Fruit fly (Drosophila melanogaster) whole organism, embryonic: ENCODE measurements around the gene CG9018.

Experiments used
- ATbp ChIP-seq: fragments of 200-800 bp; sonication (Bioruptor generic); optimal IDR thresholded peaks from 2 replicates; lab custom pipeline; 2017; ENCODE audit warnings: missing biosample characterization, mild to moderate bottlenecking, missing genetic modification characterization, missing genetic modification reagents
- Ada2b ChIP-seq: fragments of 200-800 bp; sonication (Bioruptor generic); IDR thresholded peaks from 2 replicates; pipeline ENCODE4 v1.3.6; 2022; ENCODE audit warnings: missing biosample characterization, missing genetic modification characterization
- Bgb ChIP-seq: fragments of 200-800 bp; sonication (Bioruptor generic); IDR thresholded peaks from 2 replicates; pipeline ENCODE4 v1.3.6; 2022; ENCODE audit warnings: missing biosample characterization, missing genetic modification characterization; ENCODE audit not compliant: partially characterized antibody
- CG10543 ChIP-seq: fragments of 200-800 bp; sonication (Bioruptor generic); optimal IDR thresholded peaks from 3 replicates; lab custom pipeline; 2017; ENCODE audit warnings: missing biosample characterization, mild to moderate bottlenecking, missing genetic modification characterization, moderate library complexity
- CG11398 ChIP-seq: fragments of 200-800 bp; sonication (Bioruptor generic); optimal IDR thresholded peaks from 2 replicates; lab custom pipeline; 2016; ENCODE audit warnings: missing biosample characterization, missing genetic modification characterization
- CG11696 ChIP-seq: fragments of 200-800 bp; sonication (Bioruptor generic); IDR thresholded peaks from 2 replicates; pipeline ENCODE4 v1.3.6; 2022; ENCODE audit warnings: missing biosample characterization, missing genetic modification characterization
- CG12659 ChIP-seq: fragments of 200-800 bp; sonication (Bioruptor generic); optimal IDR thresholded peaks from 3 replicates; lab custom pipeline; 2017; ENCODE audit warnings: mild to moderate bottlenecking, missing biosample characterization, missing genetic modification reagents, missing genetic modification characterization
- CG1602 ChIP-seq: fragments of 200-800 bp; sonication (Bioruptor generic); optimal IDR thresholded peaks from 3 replicates; lab custom pipeline; 2016; ENCODE audit warnings: missing biosample characterization, missing genetic modification characterization
- CG3065 ChIP-seq: fragments of 200-800 bp; sonication (Bioruptor generic); optimal IDR thresholded peaks from 2 replicates; lab custom pipeline; 2016; ENCODE audit warnings: missing biosample characterization, missing genetic modification characterization
- CG31224 ChIP-seq: fragments of 200-800 bp; sonication (Bioruptor generic); IDR thresholded peaks from 2 replicates; pipeline ENCODE4 v1.3.6; 2022; ENCODE audit warnings: missing biosample characterization, missing genetic modification characterization
- CG34224 ChIP-seq: fragments of 200-800 bp; sonication (Bioruptor generic); IDR thresholded peaks from 3 replicates; pipeline ENCODE4 v1.3.6; 2022; ENCODE audit warnings: missing biosample characterization, missing genetic modification characterization; ENCODE audit not compliant: partially characterized antibody
- CG42726 ChIP-seq: fragments of 200-800 bp; sonication (Bioruptor generic); IDR thresholded peaks from 2 replicates; pipeline ENCODE4 v1.3.6; 2022; ENCODE audit warnings: missing biosample characterization, missing genetic modification characterization; ENCODE audit not compliant: partially characterized antibody
- CG4404 ChIP-seq: fragments of 200-800 bp; sonication (Bioruptor generic); IDR thresholded peaks from 2 replicates; pipeline ENCODE4 v1.3.6; 2022; ENCODE audit warnings: missing biosample characterization, missing genetic modification characterization
- CG6765 ChIP-seq: fragments of 200-800 bp; sonication (Bioruptor generic); optimal IDR thresholded peaks from 3 replicates; lab custom pipeline; 2017; ENCODE audit warnings: missing biosample characterization, mild to moderate bottlenecking, missing genetic modification characterization
- CG7357 ChIP-seq: fragments of 200-800 bp; sonication (Bioruptor generic); IDR thresholded peaks from 3 replicates; pipeline ENCODE4 v1.3.6; 2022; ENCODE audit warnings: missing biosample characterization, missing genetic modification characterization
- CG7786 ChIP-seq: fragments of 200-800 bp; sonication (Bioruptor generic); optimal IDR thresholded peaks from 2 replicates; lab custom pipeline; 2016; ENCODE audit warnings: missing biosample characterization, missing genetic modification characterization
- CG8290 ChIP-seq, 3 experiments: fragments of 200-800 bp; sonication (Bioruptor generic); optimal IDR thresholded peaks; 2 replicates each; lab custom pipeline; 2016 to 2019; ENCODE audit warnings: missing biosample characterization in 3 of 3, missing genetic modification characterization in 3 of 3, mild to moderate bottlenecking in 2 of 3, moderate library complexity in 1 of 3
- CG8944 ChIP-seq: fragments of 200-800 bp; sonication (Bioruptor generic); optimal IDR thresholded peaks from 3 replicates; lab custom pipeline; 2016; ENCODE audit warnings: missing biosample characterization, missing genetic modification characterization
- CG9876 ChIP-seq: fragments of 200-800 bp; sonication (Bioruptor generic); optimal IDR thresholded peaks from 2 replicates; lab custom pipeline; 2016; ENCODE audit warnings: missing biosample characterization, missing genetic modification characterization
- CTCF ChIP-seq: fragments of 200-800 bp; sonication (Bioruptor generic); optimal IDR thresholded peaks from 2 replicates; lab custom pipeline; 2017; ENCODE audit warnings: missing biosample characterization, mild to moderate bottlenecking, missing genetic modification characterization, moderate library complexity
- Chrac-16 ChIP-seq: fragments of 200-800 bp; sonication (Bioruptor generic); optimal IDR thresholded peaks from 3 replicates; lab custom pipeline; 2016; ENCODE audit warnings: missing biosample characterization, missing genetic modification characterization
- Ets65A ChIP-seq: fragments of 200-800 bp; sonication (Bioruptor generic); peaks from one replicate; lab custom pipeline; 2016; ENCODE audit warnings: missing biosample characterization, missing genetic modification characterization
- GATAe ChIP-seq: fragments of 200-800 bp; sonication (Bioruptor generic); conservative IDR thresholded peaks from 2 replicates; pipeline ENCODE4 v1.3.6; 2022; ENCODE audit warnings: missing biosample characterization, missing genetic modification characterization
- Hey ChIP-seq: fragments of 200-800 bp; sonication (Bioruptor generic); optimal IDR thresholded peaks from 3 replicates; lab custom pipeline; 2018; ENCODE audit warnings: missing biosample characterization, mild to moderate bottlenecking, missing genetic modification characterization
- Hr78 ChIP-seq, 2 experiments: fragments of 200-800 bp in 1 of 2; fragments of >200 bp in 1 of 2; sonication (Bioruptor generic) in 1 of 2; optimal IDR thresholded peaks; 2 replicates each; lab custom pipeline; 2017 to 2019; ENCODE audit warnings: missing biosample characterization in 2 of 2, missing genetic modification characterization in 2 of 2, mild to moderate bottlenecking in 1 of 2, moderate library complexity in 1 of 2
- Med ChIP-seq: fragments of 200-800 bp; sonication (Bioruptor generic); peaks from one replicate; lab custom pipeline; 2016; ENCODE audit warnings: missing biosample characterization, missing genetic modification characterization, mild to moderate bottlenecking, inconsistent platforms, moderate library complexity
- Myb ChIP-seq: fragments of 200-800 bp; sonication (Bioruptor generic); optimal IDR thresholded peaks from 2 replicates; lab custom pipeline; 2016; ENCODE audit warnings: missing biosample characterization, missing genetic modification characterization
- Nf-YC ChIP-seq: fragments of 200-800 bp; optimal IDR thresholded peaks from 3 replicates; lab custom pipeline; 2019; ENCODE audit warnings: missing biosample characterization, mild to moderate bottlenecking, missing genetic modification characterization, moderate library complexity
- Pdp1 ChIP-seq, 2 experiments: fragments of 200-800 bp; sonication (Bioruptor generic); optimal IDR thresholded peaks; 3 replicates each; lab custom pipeline; 2016; ENCODE audit warnings: missing biosample characterization in 2 of 2, missing genetic modification characterization in 2 of 2, mild to moderate bottlenecking in 1 of 2, moderate library complexity in 1 of 2
- Rfx ChIP-seq: fragments of 200-800 bp; sonication (Bioruptor generic); IDR thresholded peaks from 2 replicates; pipeline ENCODE4 v1.3.6; 2022; ENCODE audit warnings: missing biosample characterization, missing genetic modification characterization
- TFAM ChIP-seq: fragments of 200-800 bp; sonication (Bioruptor generic); optimal IDR thresholded peaks from 2 replicates; lab custom pipeline; 2017; ENCODE audit warnings: missing biosample characterization, missing genetic modification characterization, inconsistent platforms
- Xrp1 ChIP-seq: fragments of 200-800 bp; sonication (Bioruptor generic); IDR thresholded peaks from 2 replicates; pipeline ENCODE4 v1.3.6; 2022; ENCODE audit warnings: missing biosample characterization, missing genetic modification characterization
- YL-1 ChIP-seq: fragments of 200-800 bp; sonication (Bioruptor generic); optimal IDR thresholded peaks from 3 replicates; lab custom pipeline; 2017; ENCODE audit warnings: missing biosample characterization, mild to moderate bottlenecking, missing genetic modification characterization
- ash1 ChIP-seq: fragments of 200-800 bp; sonication (Bioruptor generic); optimal IDR thresholded peaks from 2 replicates; lab custom pipeline; 2018; ENCODE audit warnings: missing biosample characterization, mild to moderate bottlenecking, missing genetic modification characterization
- bbx ChIP-seq: fragments of 200-800 bp; sonication (Bioruptor generic); IDR thresholded peaks from 2 replicates; pipeline ENCODE4 v1.3.6; 2022; ENCODE audit warnings: missing biosample characterization, missing genetic modification characterization; ENCODE audit not compliant: partially characterized antibody
- chn ChIP-seq: fragments of 200-800 bp; sonication (Bioruptor generic); optimal IDR thresholded peaks from 2 replicates; lab custom pipeline; 2016; ENCODE audit warnings: missing biosample characterization, missing genetic modification characterization
- emc ChIP-seq: fragments of 200-800 bp; sonication (Bioruptor generic); optimal IDR thresholded peaks from 2 replicates; lab custom pipeline; 2016; ENCODE audit warnings: missing biosample characterization, missing genetic modification characterization
- gcm ChIP-seq: fragments of 200-800 bp; sonication (Bioruptor generic); optimal IDR thresholded peaks from 2 replicates; lab custom pipeline; 2019; ENCODE audit warnings: missing biosample characterization, mild to moderate bottlenecking, missing genetic modification characterization, moderate library complexity
- gro ChIP-seq: fragments of 200-800 bp; sonication (Bioruptor generic); optimal IDR thresholded peaks from 2 replicates; lab custom pipeline; 2016; ENCODE audit warnings: missing biosample characterization, missing genetic modification characterization
- pb ChIP-seq: fragments of 200-800 bp; sonication (Bioruptor generic); optimal IDR thresholded peaks from 3 replicates; lab custom pipeline; 2016; ENCODE audit warnings: missing biosample characterization, missing genetic modification characterization
- pzg ChIP-seq: fragments of 200-800 bp; sonication (Bioruptor generic); optimal IDR thresholded peaks from 3 replicates; lab custom pipeline; 2018; ENCODE audit warnings: missing biosample characterization, mild to moderate bottlenecking, missing genetic modification characterization, moderate library complexity
- sob ChIP-seq: fragments of 200-800 bp; sonication (Bioruptor generic); IDR thresholded peaks from 2 replicates; pipeline ENCODE4 v1.3.6; 2022; ENCODE audit warnings: missing biosample characterization, missing genetic modification characterization
- tio ChIP-seq: fragments of 200-800 bp; sonication (Bioruptor generic); optimal IDR thresholded peaks from 2 replicates; lab custom pipeline; 2017; ENCODE audit warnings: missing biosample characterization, missing genetic modification characterization, inconsistent platforms
- ttk ChIP-seq: fragments of 200-800 bp; sonication (Bioruptor generic); IDR thresholded peaks from 2 replicates; pipeline ENCODE4 v2.1.2; 2022; ENCODE audit warnings: missing biosample characterization, missing genetic modification characterization
- unc-4 ChIP-seq: fragments of 200-800 bp; sonication (Bioruptor generic); IDR thresholded peaks from 2 replicates; pipeline ENCODE4 v1.3.6; 2022; ENCODE audit warnings: missing biosample characterization, missing genetic modification characterization; ENCODE audit not compliant: partially characterized antibody
- vvl ChIP-seq: fragments of 200-800 bp; sonication (Bioruptor generic); IDR thresholded peaks from 2 replicates; pipeline ENCODE4 v1.3.6; 2022; ENCODE audit warnings: missing biosample characterization, missing genetic modification characterization

CG9018 gene

DNA sequence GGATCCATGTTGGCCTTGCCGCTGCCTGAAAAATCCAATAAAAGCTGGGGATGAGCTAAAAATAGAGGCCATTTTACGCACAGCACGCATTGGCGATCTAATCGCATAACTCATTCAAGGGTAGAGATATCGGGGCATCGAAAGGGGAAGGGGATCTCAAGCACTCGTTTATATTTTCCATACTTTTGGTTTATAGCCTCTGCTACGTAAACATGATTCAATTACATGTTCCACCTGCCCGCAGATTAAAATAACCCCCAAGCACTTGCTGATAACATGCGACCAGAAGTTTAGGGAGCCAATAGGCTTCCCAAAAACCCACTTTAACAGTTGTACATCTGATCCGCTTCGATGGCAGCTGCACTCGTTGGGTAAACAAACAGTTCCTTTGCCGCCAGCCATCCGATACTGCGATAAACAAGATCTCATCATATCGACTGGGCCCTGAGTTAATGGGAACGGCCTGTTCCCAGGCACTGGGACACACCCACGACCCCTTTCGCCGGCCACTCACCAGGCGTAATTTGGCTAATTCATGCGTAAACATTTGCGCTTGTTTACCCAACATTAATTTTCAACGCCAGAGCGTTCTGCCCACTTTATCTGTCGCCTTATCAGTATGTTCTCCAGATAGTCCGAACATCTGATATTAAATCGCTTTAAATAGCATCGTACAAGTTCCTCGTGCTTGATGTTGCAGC lies 17.2 kb upstream of the CG9018 start (continued):
- TF ChIP-seq CG34224 (GFP tag; lab: Robert Waterston, UW) (no peak), CG6765 (GFP tag; lab: Kevin White, UChicago) (peak; percentile 53), pb (GFP tag; lab: Kevin White, UChicago) (no peak), ATbp (GFP tag; lab: Kevin White, UChicago) (peak; percentile 31), Bgb (no peak), CG8944 (GFP tag; lab: Kevin White, UChicago) (no peak), Med (GFP tag; lab: Kevin White, UChicago) (no peak), ttk (GFP tag; lab: Robert Waterston, UW) (no peak), gcm (GFP tag; lab: Kevin White, UChicago) (no peak), CG10543 (GFP tag; lab: Kevin White, UChicago) (peak; percentile 59), Xrp1 (no peak), Nf-YC (tag; lab: Kevin White, UChicago) (peak; percentile 1), CG4404 (GFP tag; lab: Robert Waterston, UW) (no peak), gro (no peak), CG12659 (GFP tag; lab: Kevin White, UChicago) (no peak), Hey (tag; lab: Kevin White, UChicago) (peak; percentile 11), GATAe (GFP tag; lab: Robert Waterston, UW) (peak; percentile 59), tio (GFP tag; lab: Kevin White, UChicago) (no peak)

dm6 chr3L:2248335-2248734 lies 11.5 kb upstream of the CG9018 start, which contains the start of gene CG32305:
CG32305 (plus strand) TSS chr3L:2248635.
- TF ChIP-seq CG7357, result no peak
- TF ChIP-seq Rfx (GFP tag; lab: Robert Waterston, UW), result no peak
- TF ChIP-seq CG11696 (GFP tag; lab: Robert Waterston, UW), result no peak
- no peak for TF ChIP-seq CG1602
- no peak for TF ChIP-seq bbx (GFP tag; lab: Robert Waterston, UW)
- TF ChIP-seq, all 482 proteins: peak for 0

dm6 chr3L:2243846-2244528 lies 7.1 kb upstream of the CG9018 start, which contains the start of gene CG32301:
CG32301 (plus strand) TSS chr3L:2244478.
- TF ChIP-seq CG3065 (GFP tag; lab: Kevin White, UChicago) (no peak), CG9876 (GFP tag; lab: Kevin White, UChicago) (no peak), Ets65A (GFP tag; lab: Kevin White, UChicago) (no peak), CG42726 (GFP tag; lab: Robert Waterston, UW) (0 out of 2 replicates have a peak, but pooled peaks have one; percentile 24), CG11398 (GFP tag; lab: Kevin White, UChicago) (no peak), TFAM (no peak), emc (GFP tag; lab: Kevin White, UChicago) (no peak), pzg (peak; percentile 3), unc-4 (0 out of 2 replicates have a peak, but pooled peaks have one; percentile 32), CG8944 (GFP tag; lab: Kevin White, UChicago) (no peak), Ada2b (GFP tag; lab: Robert Waterston, UW) (no peak), CTCF (GFP tag; lab: Kevin White, UChicago) (peak; percentile 62), YL-1 (no peak), Pdp1 (GFP tag; optimal IDR thresholded peaks at IDR 0.05; lab: Kevin White, UChicago) (no peak), Bgb (peak; percentile 42; the same call in 1 of the 2 replicates), chn (GFP tag; lab: Kevin White, UChicago) (no peak), ash1 (no peak), CG8290 (GFP tag; optimal IDR thresholded peaks at IDR 0.05; lab: Kevin White, UChicago) (peak; percentile 98), CG8290 (tag; optimal IDR thresholded peaks at IDR 0.05; lab: Kevin White, UChicago) (peak; percentile 95 to 96), CG31224 (GFP tag; lab: Robert Waterston, UW) (peak; percentile 99), sob (GFP tag; lab: Robert Waterston, UW) (no peak), Myb (peak; percentile 97), vvl (GFP tag; lab: Robert Waterston, UW) (peak; percentile 28; the same call in 1 of the 2 replicates), Chrac-16 (no peak), Hr78 (GFP tag; optimal IDR thresholded peaks at IDR 0.05; lab: Kevin White, UChicago) (peak in 1 of 2 experiments; percentile 41), CG7786 (GFP tag; lab: Kevin White, UChicago) (no peak)
